Worm (Caenorhabditis elegans): ENCODE results near the gene lsy-2.

- no peak for TF ChIP-seq hmg-1.1 (GFP tag; IDR thresholded peaks at IDR 0.05)
- TF ChIP-seq ces-1 (GFP tag; optimal IDR thresholded peaks at IDR 0.05): no peak
- no peak for TF ChIP-seq rbr-2 (tag; optimal IDR thresholded peaks at IDR 0.05)
- no peak for TF ChIP-seq fos-1 (tag; optimal IDR thresholded peaks at IDR 0.05)
- TF ChIP-seq pha-4 (GFP tag; IDR thresholded peaks at IDR 0.05): no peak
- no peak for TF ChIP-seq pha-4 (tag; optimal IDR thresholded peaks at IDR 0.05)
- no peak for TF ChIP-seq egl-43 (GFP tag; IDR thresholded peaks at IDR 0.05)
- no peak for TF ChIP-seq lin-39 (tag; optimal IDR thresholded peaks at IDR 0.05)
- TF ChIP-seq fkh-10 (GFP tag; optimal IDR thresholded peaks at IDR 0.05): no peak
- no peak for TF ChIP-seq mep-1 (tag; optimal IDR thresholded peaks at IDR 0.05)
- no peak for TF ChIP-seq ceh-62 (tag; optimal IDR thresholded peaks at IDR 0.05)
- TF ChIP-seq nhr-76 (tag; optimal IDR thresholded peaks at IDR 0.05): no peak
- no peak for TF ChIP-seq ztf-11 (tag; optimal IDR thresholded peaks at IDR 0.05)
- TF ChIP-seq ama-1 (optimal IDR thresholded peaks at IDR 0.05): no peak
Measured at ce11 chrX:2084988-2085387, 4.5 kb upstream of the lsy-2 start, which contains the start of gene F49H12.2.
